Fruit fly (Drosophila melanogaster): ENCODE results near the gene Or98b.

The Or98b gene

DNA sequence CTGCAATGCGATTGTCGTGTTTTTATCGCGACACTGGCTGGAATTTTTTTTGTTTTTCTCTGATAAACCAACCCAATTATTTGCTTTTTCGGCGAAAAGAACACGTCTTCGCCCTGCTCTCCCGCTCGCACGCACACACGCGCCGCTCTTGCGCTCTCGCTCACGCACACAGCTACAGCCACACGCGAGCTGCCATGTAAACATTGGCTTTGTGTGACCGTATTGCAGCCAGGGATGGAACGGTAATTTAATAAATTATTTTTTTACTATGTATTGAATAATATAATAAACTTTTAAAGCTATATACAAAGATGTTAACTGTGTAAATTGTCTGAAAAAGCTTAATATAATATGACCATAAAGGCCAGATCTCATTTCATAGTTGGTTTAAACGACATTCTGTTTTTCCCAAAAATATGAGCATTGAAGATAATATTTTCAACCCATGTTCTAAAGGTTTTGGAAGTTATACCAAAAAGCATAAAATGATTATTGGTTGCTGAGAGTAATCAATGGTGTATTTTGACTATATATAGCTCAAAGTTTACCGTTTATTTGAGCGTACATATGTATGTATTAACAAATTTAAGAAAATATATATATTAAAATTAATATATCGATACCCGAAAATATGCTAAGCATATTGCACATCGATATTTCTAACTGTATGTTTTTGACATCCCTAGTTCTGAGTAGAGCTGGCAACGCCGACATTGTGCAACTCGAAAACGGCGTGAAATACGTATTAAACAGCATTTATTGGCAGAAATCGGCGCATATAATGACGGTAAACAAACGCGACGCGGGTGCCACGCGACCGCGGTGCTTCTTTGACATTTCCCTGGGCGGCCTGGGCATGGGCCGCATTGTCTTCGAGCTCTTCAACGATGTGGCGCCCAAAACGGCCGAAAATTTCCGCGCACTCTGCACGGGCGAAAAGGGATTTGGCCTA, 12.1 kb upstream of the Or98b start, which contains the start of the genes Gfat2 and Moca-cyp (continued):
- TF ChIP-seq CG8281 (tag; optimal IDR thresholded peaks at IDR 0.05) = peak; percentile 18
- no peak for TF ChIP-seq en (GFP tag; optimal IDR thresholded peaks at IDR 0.05)
- TF ChIP-seq ftz-f1 (GFP tag; optimal IDR thresholded peaks at IDR 0.05) = no peak
- TF ChIP-seq CG5953 (GFP tag; IDR thresholded peaks at IDR 0.05) = 0 out of 2 replicates have a peak, but pooled peaks have one; percentile 26
- peak; percentile 56 for TF ChIP-seq Abd-B (GFP tag; optimal IDR thresholded peaks at IDR 0.05)
- no peak for TF ChIP-seq wor (GFP tag; IDR thresholded peaks at IDR 0.05)
- peak; percentile 12 for TF ChIP-seq Dip3 (GFP tag; optimal IDR thresholded peaks at IDR 0.05)
- no peak for TF ChIP-seq CG13624 (GFP tag; optimal IDR thresholded peaks at IDR 0.05)
- peak; percentile 61 for TF ChIP-seq Sox100B (GFP tag; optimal IDR thresholded peaks at IDR 0.05)
- TF ChIP-seq kah (GFP tag; optimal IDR thresholded peaks at IDR 0.05) = peak; percentile 12
- TF ChIP-seq CG4820 (GFP tag; optimal IDR thresholded peaks at IDR 0.05) = peak; percentile 22
- peak; percentile 32 for TF ChIP-seq CTCF (GFP tag; optimal IDR thresholded peaks at IDR 0.05)
- peak; percentile 17 for TF ChIP-seq pho (GFP tag; optimal IDR thresholded peaks at IDR 0.05)
- peak; percentile 35 for TF ChIP-seq CG18011 (GFP tag; optimal IDR thresholded peaks at IDR 0.05)
- TF ChIP-seq Stat92E (GFP tag; optimal IDR thresholded peaks at IDR 0.05) = peak in 1 of 3 experiments; percentile 81
- peak; percentile 77 for TF ChIP-seq amos (GFP tag; IDR thresholded peaks at IDR 0.05; ENCODE audit: partially characterized antibody)
- no peak for TF ChIP-seq CG1647 (GFP tag; optimal IDR thresholded peaks at IDR 0.05)
- peak; percentile 76 for TF ChIP-seq CG9932 (GFP tag; IDR thresholded peaks at IDR 0.05)
- TF ChIP-seq p53 (GFP tag; optimal IDR thresholded peaks at IDR 0.05) = no peak
- TF ChIP-seq Chrac-16 (GFP tag; optimal IDR thresholded peaks at IDR 0.05) = peak; percentile 57
- peak; percentile 47 for TF ChIP-seq Drgx (GFP tag; IDR thresholded peaks at IDR 0.05)
- TF ChIP-seq Hr39 (optimal IDR thresholded peaks at IDR 0.05) = no peak
- peak; percentile 69 for TF ChIP-seq YL-1 (GFP tag; optimal IDR thresholded peaks at IDR 0.05)
- no peak for TF ChIP-seq TFAM (GFP tag; optimal IDR thresholded peaks at IDR 0.05)
- TF ChIP-seq D19B (GFP tag; optimal IDR thresholded peaks at IDR 0.05) = peak; percentile 47
- peak; percentile 56 for TF ChIP-seq HLH3B (GFP tag; IDR thresholded peaks at IDR 0.05)
- peak; percentile 55; the same call in 1 of the 2 replicates for TF ChIP-seq CG31224 (GFP tag; IDR thresholded peaks at IDR 0.05)
- peak; percentile 18; the same call in 1 of the 2 replicates for TF ChIP-seq CG16779 (GFP tag; IDR thresholded peaks at IDR 0.05)
- TF ChIP-seq btn (GFP tag; optimal IDR thresholded peaks at IDR 0.05) = no peak
- peak; percentile 57 for TF ChIP-seq CG11247 (GFP tag; IDR thresholded peaks at IDR 0.05)
- TF ChIP-seq rib (GFP tag; IDR thresholded peaks at IDR 0.05) = 0 out of 2 replicates have a peak, but pooled peaks have one; percentile 23
- TF ChIP-seq CG34224 (GFP tag; IDR thresholded peaks at IDR 0.05; ENCODE audit: partially characterized antibody) = peak; percentile 27; the same call in 1 of the 3 replicates
- TF ChIP-seq ken (GFP tag; IDR thresholded peaks at IDR 0.05) = peak; percentile 59; the same call in 2 of the 3 replicates
- TF ChIP-seq usp (GFP tag; optimal IDR thresholded peaks at IDR 0.05) = no peak
- TF ChIP-seq Hey (tag; optimal IDR thresholded peaks at IDR 0.05) = no peak
- TF ChIP-seq slbo (GFP tag; IDR thresholded peaks at IDR 0.05) = peak; percentile 73
- peak; percentile 84 for TF ChIP-seq row (GFP tag; IDR thresholded peaks at IDR 0.05)
- no peak for TF ChIP-seq Mes4 (GFP tag; optimal IDR thresholded peaks at IDR 0.05)
- peak; percentile 15; the same call in 1 of the 3 replicates for TF ChIP-seq otp (GFP tag; IDR thresholded peaks at IDR 0.05)
- peak; percentile 40 for TF ChIP-seq al (GFP tag; IDR thresholded peaks at IDR 0.05)
- peak; percentile 70 for TF ChIP-seq CG12659 (GFP tag; optimal IDR thresholded peaks at IDR 0.05)
- TF ChIP-seq aop (GFP tag; IDR thresholded peaks at IDR 0.05) = no peak
- TF ChIP-seq Jarid2 (GFP tag; optimal IDR thresholded peaks at IDR 0.05) = no peak
- 0 out of 3 replicates have a peak, but pooled peaks have one; percentile 34 for TF ChIP-seq CG2199 (GFP tag; IDR thresholded peaks at IDR 0.05)
- peak in 1 of 2 experiments; percentile 58 for TF ChIP-seq bsh (GFP tag; optimal IDR thresholded peaks at IDR 0.05)
- no peak for TF ChIP-seq h (optimal IDR thresholded peaks at IDR 0.05)
- peak; percentile 66 for TF ChIP-seq Fer1 (GFP tag; optimal IDR thresholded peaks at IDR 0.05)
- no peak for TF ChIP-seq CG11696 (GFP tag; IDR thresholded peaks at IDR 0.05)
- TF ChIP-seq CG15479 (GFP tag; optimal IDR thresholded peaks at IDR 0.05) = peak; percentile 58
- no peak for TF ChIP-seq CG9609 (GFP tag; optimal IDR thresholded peaks at IDR 0.05)
